Fruit fly (Drosophila melanogaster): ENCODE measurements around the gene Best1.

The Best1 gene

DNA sequence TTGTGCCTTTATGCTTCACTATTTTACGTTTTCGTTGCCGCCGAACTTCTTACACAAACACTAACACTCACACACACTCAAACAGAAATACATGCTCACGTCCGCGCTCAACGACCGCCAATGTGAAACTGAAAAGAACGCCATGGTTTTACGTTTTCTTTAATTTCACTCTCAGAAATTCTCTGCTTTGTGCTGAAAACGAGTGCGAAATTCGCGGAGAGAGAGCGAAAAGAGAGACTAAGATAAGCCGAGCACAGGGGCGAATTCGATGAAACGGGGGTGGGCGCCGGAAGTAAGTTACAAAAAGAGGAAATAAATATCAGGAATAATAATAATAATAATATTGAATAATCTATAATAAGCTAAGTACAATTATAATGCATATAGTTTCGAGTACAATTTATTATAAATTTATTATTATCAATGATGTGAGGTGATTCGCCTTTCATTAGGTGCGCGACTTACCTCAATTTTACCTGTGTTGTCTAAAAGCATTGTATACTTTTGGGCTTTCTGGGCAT lies at the start of gene Best1:
Gene Best1, minus strand, starts transcription at position 132 of the 521 bp plus-strand sequence.
- peak; percentile 40 for TF ChIP-seq GATAd (GFP tag; optimal IDR thresholded peaks at IDR 0.05)
- TF ChIP-seq Sp1 (GFP tag; optimal IDR thresholded peaks at IDR 0.05) = peak; percentile 94
- TF ChIP-seq jim (GFP tag; optimal IDR thresholded peaks at IDR 0.05) = peak; percentile 50
- TF ChIP-seq Jra (GFP tag; optimal IDR thresholded peaks at IDR 0.05) = peak; percentile 12
- peak; percentile 88 for TF ChIP-seq CG9705 (GFP tag; optimal IDR thresholded peaks at IDR 0.05)
- peak; percentile 30 for TF ChIP-seq Mio (GFP tag; optimal IDR thresholded peaks at IDR 0.05)
- TF ChIP-seq HLH106 (tag; optimal IDR thresholded peaks at IDR 0.05) = peak; percentile 96
- TF ChIP-seq Dif (GFP tag; optimal IDR thresholded peaks at IDR 0.05; ENCODE audit: partially characterized antibody) = peak; percentile 86
- TF ChIP-seq CrebA (GFP tag; optimal IDR thresholded peaks at IDR 0.05; ENCODE audit: borderline replicate concordance) = peak; percentile 15
- TF ChIP-seq psq (GFP tag; optimal IDR thresholded peaks at IDR 0.05) = peak; percentile 94
- TF ChIP-seq Vsx2 (GFP tag; optimal IDR thresholded peaks at IDR 0.05; ENCODE audit: partially characterized antibody) = peak; percentile 31
- TF ChIP-seq Hnf4 (GFP tag; optimal IDR thresholded peaks at IDR 0.05) = peak; percentile 69
- TF ChIP-seq OdsH (GFP tag; optimal IDR thresholded peaks at IDR 0.05) = peak; percentile 91
- TF ChIP-seq Dfd (GFP tag; optimal IDR thresholded peaks at IDR 0.05) = peak; percentile 5
- TF ChIP-seq fru (GFP tag; optimal IDR thresholded peaks at IDR 0.05) = peak; percentile 90
- TF ChIP-seq dmrt93B (GFP tag; optimal IDR thresholded peaks at IDR 0.05) = peak; percentile 88
- peak; percentile 89 for TF ChIP-seq h (GFP tag; optimal IDR thresholded peaks at IDR 0.05)
- TF ChIP-seq pan (optimal IDR thresholded peaks at IDR 0.05) = no peak
- TF ChIP-seq N (GFP tag; optimal IDR thresholded peaks at IDR 0.05) = no peak
- TF ChIP-seq sage (GFP tag; optimal IDR thresholded peaks at IDR 0.05) = peak; percentile 88
- peak; percentile 80 for TF ChIP-seq woc (GFP tag; optimal IDR thresholded peaks at IDR 0.05)
- peak; percentile 72 for TF ChIP-seq brk (GFP tag; optimal IDR thresholded peaks at IDR 0.05)
- TF ChIP-seq Abd-B (GFP tag; optimal IDR thresholded peaks at IDR 0.05) = no peak
- peak; percentile 93 for TF ChIP-seq rgr (GFP tag; optimal IDR thresholded peaks at IDR 0.05)
- no peak for TF ChIP-seq Hr78 (GFP tag; optimal IDR thresholded peaks at IDR 0.05)
- TF ChIP-seq Myc (optimal IDR thresholded peaks at IDR 0.05) = peak; percentile 7
- TF ChIP-seq foxo (GFP tag; optimal IDR thresholded peaks at IDR 0.05) = peak; percentile 28 to 95
- peak; percentile 8 for TF ChIP-seq dsf (GFP tag; optimal IDR thresholded peaks at IDR 0.05; ENCODE audit: borderline replicate concordance)
- peak; percentile 37 for TF ChIP-seq Rel (GFP tag; optimal IDR thresholded peaks at IDR 0.05)
- TF ChIP-seq Rel (tag; optimal IDR thresholded peaks at IDR 0.05) = peak; percentile 77
- peak; percentile 67 for TF ChIP-seq Hr83 (GFP tag; optimal IDR thresholded peaks at IDR 0.05; ENCODE audit: poor library complexity, severe bottlenecking)
- peak; percentile 70 for TF ChIP-seq CG32264 (GFP tag; optimal IDR thresholded peaks at IDR 0.05)
- TF ChIP-seq br (GFP tag; optimal IDR thresholded peaks at IDR 0.05) = peak; percentile 85
- TF ChIP-seq lola (GFP tag; optimal IDR thresholded peaks at IDR 0.05) = no peak
- no peak for TF ChIP-seq tai (GFP tag; optimal IDR thresholded peaks at IDR 0.05)
- peak; percentile 79 for TF ChIP-seq ey (GFP tag; optimal IDR thresholded peaks at IDR 0.05)
- peak; percentile 60 to 85 for TF ChIP-seq dl (GFP tag; optimal IDR thresholded peaks at IDR 0.05; ENCODE audit: insufficient read depth in 1 of 2, partially characterized antibody in 2 of 2)
- TF ChIP-seq usp (GFP tag; optimal IDR thresholded peaks at IDR 0.05) = no peak
- peak; percentile 72 for TF ChIP-seq sv (GFP tag; optimal IDR thresholded peaks at IDR 0.05)

dm6 chr3R:10217998-10218397 lies 47.7 kb upstream of the Best1 start:
- TF ChIP-seq lola (GFP tag; optimal IDR thresholded peaks at IDR 0.05) = no peak
- peak; percentile 96 for TF ChIP-seq Dfd (GFP tag; optimal IDR thresholded peaks at IDR 0.05)

DNA sequence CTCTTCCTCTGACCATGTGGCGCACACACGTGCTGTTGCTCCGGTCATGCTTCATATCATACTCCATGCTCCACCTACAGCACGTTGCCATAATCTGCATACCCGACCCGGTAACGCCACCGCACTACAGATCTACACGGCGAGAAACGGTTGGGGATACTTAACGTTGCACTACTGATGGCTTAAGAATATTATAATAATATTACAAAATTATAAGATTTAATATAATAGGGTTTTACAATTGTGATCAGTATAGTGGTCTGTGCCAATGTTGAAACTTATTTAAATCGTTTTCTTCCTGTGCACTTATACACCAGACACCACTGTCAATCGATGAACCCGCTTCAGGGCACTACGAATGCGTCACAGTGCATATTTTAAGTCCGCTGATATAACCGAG lies 43.1 kb upstream of the Best1 start:
- TF ChIP-seq sage (GFP tag; optimal IDR thresholded peaks at IDR 0.05) (no peak), OdsH (GFP tag; optimal IDR thresholded peaks at IDR 0.05) (peak; percentile 12), Myc (optimal IDR thresholded peaks at IDR 0.05) (no peak), psq (GFP tag; optimal IDR thresholded peaks at IDR 0.05) (peak; percentile 48), CrebA (GFP tag; optimal IDR thresholded peaks at IDR 0.05; ENCODE audit: borderline replicate concordance) (no peak), Rel (GFP tag; optimal IDR thresholded peaks at IDR 0.05) (no peak), Rel (tag; optimal IDR thresholded peaks at IDR 0.05) (no peak), N (GFP tag; optimal IDR thresholded peaks at IDR 0.05) (no peak), br (GFP tag; optimal IDR thresholded peaks at IDR 0.05) (no peak), Dfd (GFP tag; optimal IDR thresholded peaks at IDR 0.05) (no peak), Mio (GFP tag; optimal IDR thresholded peaks at IDR 0.05) (no peak), Sp1 (GFP tag; optimal IDR thresholded peaks at IDR 0.05) (peak; percentile 51), Jra (GFP tag; optimal IDR thresholded peaks at IDR 0.05) (no peak), HLH106 (tag; optimal IDR thresholded peaks at IDR 0.05) (peak; percentile 66), sv (GFP tag; optimal IDR thresholded peaks at IDR 0.05) (peak; percentile 51), h (GFP tag; optimal IDR thresholded peaks at IDR 0.05) (peak; percentile 41), brk (GFP tag; optimal IDR thresholded peaks at IDR 0.05) (no peak), Vsx2 (GFP tag; optimal IDR thresholded peaks at IDR 0.05; ENCODE audit: partially characterized antibody) (no peak), rgr (GFP tag; optimal IDR thresholded peaks at IDR 0.05) (peak; percentile 50), dsf (GFP tag; optimal IDR thresholded peaks at IDR 0.05; ENCODE audit: borderline replicate concordance) (no peak), CG9705 (GFP tag; optimal IDR thresholded peaks at IDR 0.05) (no peak), Hr83 (GFP tag; optimal IDR thresholded peaks at IDR 0.05; ENCODE audit: poor library complexity, severe bottlenecking) (no peak), foxo (GFP tag; optimal IDR thresholded peaks at IDR 0.05) (peak in 1 of 2 experiments; percentile 62), dmrt93B (GFP tag; optimal IDR thresholded peaks at IDR 0.05) (peak; percentile 29), fru (GFP tag; optimal IDR thresholded peaks at IDR 0.05) (peak; percentile 46), Abd-B (GFP tag; optimal IDR thresholded peaks at IDR 0.05) (no peak), dl (GFP tag; optimal IDR thresholded peaks at IDR 0.05; ENCODE audit: insufficient read depth in 1 of 2, partially characterized antibody in 2 of 2) (no peak)

Measured in whole organism, wandering third instar larva.